Worm (Caenorhabditis elegans): ENCODE data around the gene C25B8.8.

C25B8.8 gene

ce11 chrX:6603098-6603497 is 6.7 kb upstream of the C25B8.8 start, which contains the start of gene F23G4.1:
TSS of gene F23G4.1 (minus strand) at chrX:6603198.
- TF ChIP-seq elt-3 (tag; optimal IDR thresholded peaks at IDR 0.05) (no peak), ceh-90 (tag; optimal IDR thresholded peaks at IDR 0.05) (no peak), hlh-4 (tag; optimal IDR thresholded peaks at IDR 0.05) (no peak), lin-15B (tag; optimal IDR thresholded peaks at IDR 0.05) (no peak), grh-1 (GFP tag; IDR thresholded peaks at IDR 0.05) (no peak), lin-14 (GFP tag; optimal IDR thresholded peaks at IDR 0.05) (no peak), tlp-1 (tag; optimal IDR thresholded peaks at IDR 0.05) (no peak), ets-5 (GFP tag; IDR thresholded peaks at IDR 0.05) (no peak), tbx-2 (tag; optimal IDR thresholded peaks at IDR 0.05) (no peak), nhr-71 (tag; optimal IDR thresholded peaks at IDR 0.05) (no peak), lin-13 (GFP tag; optimal IDR thresholded peaks at IDR 0.05) (no peak), fkh-8 (tag; optimal IDR thresholded peaks at IDR 0.05) (no peak), nhr-85 (tag) (no peak)

- TF ChIP-seq lin-14 (GFP tag; optimal IDR thresholded peaks at IDR 0.05): peak; percentile 0
- TF ChIP-seq efl-1 (optimal IDR thresholded peaks at IDR 0.05): no peak
- TF ChIP-seq efl-1 (GFP tag; optimal IDR thresholded peaks at IDR 0.05 in 1 of 2): peak in 1 of 2 experiments; percentile 73
- no peak for TF ChIP-seq C34B4.2 (tag; optimal IDR thresholded peaks at IDR 0.05)
- TF ChIP-seq mdl-1 (tag; optimal IDR thresholded peaks at IDR 0.05): peak in 1 of 2 experiments; percentile 9
- TF ChIP-seq fos-1 (tag; optimal IDR thresholded peaks at IDR 0.05): no peak
- peak; percentile 89 for TF ChIP-seq elt-2 (tag; optimal IDR thresholded peaks at IDR 0.05)
- peak; percentile 5 for TF ChIP-seq jun-1 (tag; optimal IDR thresholded peaks at IDR 0.05)
- TF ChIP-seq lin-35 (GFP tag; optimal IDR thresholded peaks at IDR 0.05): peak in 1 of 2 experiments; percentile 43
These were observed 2.8 kb upstream of the C25B8.8 start, which contains the start of gene cpr-6 for ce11 chrX:6606991-6607390. TSS of gene cpr-6 (plus strand) at chrX:6607207.

ce11 chrX:6607599-6607998 is 2.2 kb upstream of the C25B8.8 start:
- TF ChIP-seq efl-1 (optimal IDR thresholded peaks at IDR 0.05) (no peak), efl-1 (GFP tag; optimal IDR thresholded peaks at IDR 0.05 in 1 of 2) (peak in 1 of 2 experiments; percentile 83), pqm-1 (tag; optimal IDR thresholded peaks at IDR 0.05) (peak; percentile 2), lin-35 (GFP tag; optimal IDR thresholded peaks at IDR 0.05) (peak in 1 of 2 experiments; percentile 34), mab-9 (GFP tag; IDR thresholded peaks at IDR 0.05) (no peak), fkh-8 (tag; optimal IDR thresholded peaks at IDR 0.05) (no peak), elt-2 (tag; optimal IDR thresholded peaks at IDR 0.05) (peak; percentile 47), fos-1 (tag; optimal IDR thresholded peaks at IDR 0.05) (peak; percentile 4)

ce11 chrX:6609251-6609650 is 566 bp upstream of the C25B8.8 start:
- no peak for TF ChIP-seq dpl-1 (GFP tag; optimal IDR thresholded peaks at IDR 0.05)
- peak; percentile 42 for TF ChIP-seq elt-2 (tag; optimal IDR thresholded peaks at IDR 0.05)
- TF ChIP-seq pax-3 (tag; optimal IDR thresholded peaks at IDR 0.05): peak; percentile 18
- peak; percentile 6 for TF ChIP-seq nhr-90 (tag; optimal IDR thresholded peaks at IDR 0.05; ENCODE audit: poor library complexity)
- TF ChIP-seq nhr-76 (tag; optimal IDR thresholded peaks at IDR 0.05): no peak
- no peak for TF ChIP-seq ets-5 (GFP tag; IDR thresholded peaks at IDR 0.05)
- peak; percentile 84 for TF ChIP-seq dsc-1 (tag; optimal IDR thresholded peaks at IDR 0.05)
- TF ChIP-seq efl-1 (optimal IDR thresholded peaks at IDR 0.05): no peak
- peak in 1 of 2 experiments; percentile 51 for TF ChIP-seq efl-1 (GFP tag; optimal IDR thresholded peaks at IDR 0.05 in 1 of 2)
- peak; percentile 17 for TF ChIP-seq nhr-47 (tag; optimal IDR thresholded peaks at IDR 0.05)
- peak; percentile 48 for TF ChIP-seq fkh-8 (tag; optimal IDR thresholded peaks at IDR 0.05)

ce11 chrX:6613537-6613936 is 3.7 kb downstream of the C25B8.8 start:
- TF ChIP-seq dsc-1 (tag; optimal IDR thresholded peaks at IDR 0.05): no peak
- no peak for TF ChIP-seq ztf-4 (tag; optimal IDR thresholded peaks at IDR 0.05)
- peak; percentile 55 for TF ChIP-seq lin-14 (GFP tag; optimal IDR thresholded peaks at IDR 0.05)
- TF ChIP-seq nhr-12 (tag; optimal IDR thresholded peaks at IDR 0.05): no peak

- no peak for TF ChIP-seq mab-9 (GFP tag; IDR thresholded peaks at IDR 0.05)
- no peak for TF ChIP-seq nhr-84 (tag; optimal IDR thresholded peaks at IDR 0.05)
- TF ChIP-seq lsy-2 (tag; optimal IDR thresholded peaks at IDR 0.05): no peak
- no peak for TF ChIP-seq nhr-85 (tag)
- no peak for TF ChIP-seq lin-13 (GFP tag; optimal IDR thresholded peaks at IDR 0.05)
- TF ChIP-seq egl-13 (tag; optimal IDR thresholded peaks at IDR 0.05): no peak
- TF ChIP-seq mef-2 (tag; optimal IDR thresholded peaks at IDR 0.05): no peak
These were observed 7.8 kb downstream of the C25B8.8 start for ce11 chrX:6617622-6618021.
